Worm (Caenorhabditis elegans): Measurements from ENCODE around the gene F54D12.1.
A peak's percentile ranks its signal among the peaks of the same experiment; 100 is the strongest.

Gene F54D12.1

ce11 chrII:1368756-1369155, 31.4 kb upstream of the F54D12.1 start:
- TF ChIP-seq sea-2 (GFP tag; optimal IDR thresholded peaks at IDR 0.05) (no peak), ceh-28 (tag; optimal IDR thresholded peaks at IDR 0.05) (peak; percentile 66), fos-1 (tag; optimal IDR thresholded peaks at IDR 0.05) (no peak)

ce11 chrII:1369322-1369721, 30.9 kb upstream of the F54D12.1 start:
- TF ChIP-seq daf-12 (tag; optimal IDR thresholded peaks at IDR 0.05) = no peak
- no peak for TF ChIP-seq nhr-67 (tag; optimal IDR thresholded peaks at IDR 0.05)
- TF ChIP-seq mdl-1 (tag; optimal IDR thresholded peaks at IDR 0.05) = no peak
- TF ChIP-seq lsy-12 (tag; optimal IDR thresholded peaks at IDR 0.05) = no peak
- no peak for TF ChIP-seq nhr-77 (tag; optimal IDR thresholded peaks at IDR 0.05)
- TF ChIP-seq elt-2 (tag; optimal IDR thresholded peaks at IDR 0.05) = no peak
- no peak for TF ChIP-seq nhr-76 (tag; optimal IDR thresholded peaks at IDR 0.05)
- no peak for TF ChIP-seq unc-39 (tag; optimal IDR thresholded peaks at IDR 0.05)

ce11 chrII:1371533-1371932, 28.7 kb upstream of the F54D12.1 start:
- TF ChIP-seq ceh-9 (tag; optimal IDR thresholded peaks at IDR 0.05) (no peak), fkh-10 (GFP tag; optimal IDR thresholded peaks at IDR 0.05) (no peak), R02D3.7 (tag; optimal IDR thresholded peaks at IDR 0.05) (no peak), nhr-76 (tag; optimal IDR thresholded peaks at IDR 0.05) (no peak), lsy-12 (tag; optimal IDR thresholded peaks at IDR 0.05) (peak; percentile 22), unc-39 (tag; optimal IDR thresholded peaks at IDR 0.05) (no peak), eor-1 (tag; optimal IDR thresholded peaks at IDR 0.05) (no peak), nhr-23 (tag; optimal IDR thresholded peaks at IDR 0.05) (no peak)

- TF ChIP-seq nfya-1 (tag; optimal IDR thresholded peaks at IDR 0.05; ENCODE audit: insufficient read depth) (peak; percentile 51), fos-1 (tag; optimal IDR thresholded peaks at IDR 0.05) (no peak)
Measured at ce11 chrII:1372138-1372537, 28.1 kb upstream of the F54D12.1 start.

ce11 chrII:1372966-1373365, 27.2 kb upstream of the F54D12.1 start:
- TF ChIP-seq lin-15B (tag; optimal IDR thresholded peaks at IDR 0.05) = no peak
- no peak for TF ChIP-seq egl-27 (tag; optimal IDR thresholded peaks at IDR 0.05)
- TF ChIP-seq nfya-1 (tag; optimal IDR thresholded peaks at IDR 0.05; ENCODE audit: insufficient read depth) = peak; percentile 83
- no peak for TF ChIP-seq elt-3 (tag; optimal IDR thresholded peaks at IDR 0.05)

- TF ChIP-seq nfya-1 (tag; optimal IDR thresholded peaks at IDR 0.05; ENCODE audit: insufficient read depth) (peak; percentile 78), nhr-25 (tag; optimal IDR thresholded peaks at IDR 0.05) (no peak), ceh-82 (tag; optimal IDR thresholded peaks at IDR 0.05) (no peak), mdl-1 (tag; optimal IDR thresholded peaks at IDR 0.05) (no peak)
Measured at ce11 chrII:1374486-1374885, 25.7 kb upstream of the F54D12.1 start.

- TF ChIP-seq nhr-76 (tag; optimal IDR thresholded peaks at IDR 0.05) (no peak), nhr-67 (tag; optimal IDR thresholded peaks at IDR 0.05) (no peak), ama-1 (optimal IDR thresholded peaks at IDR 0.05) (no peak), nhr-43 (tag; optimal IDR thresholded peaks at IDR 0.05; ENCODE audit: poor library complexity, severe bottlenecking) (no peak), pqm-1 (tag; optimal IDR thresholded peaks at IDR 0.05) (no peak)
Measured at ce11 chrII:1374889-1375288, 25.3 kb upstream of the F54D12.1 start, which contains the start of gene rog-1. rog-1 (minus strand) TSS chrII:1374989.

- TF ChIP-seq elt-3 (tag; optimal IDR thresholded peaks at IDR 0.05) (no peak), R02D3.7 (tag; optimal IDR thresholded peaks at IDR 0.05) (no peak), egl-5 (tag; optimal IDR thresholded peaks at IDR 0.05) (peak; percentile 55), ceh-28 (tag; optimal IDR thresholded peaks at IDR 0.05) (no peak), jun-1 (tag; optimal IDR thresholded peaks at IDR 0.05) (no peak), nfya-1 (tag; optimal IDR thresholded peaks at IDR 0.05; ENCODE audit: insufficient read depth) (peak; percentile 30), mml-1 (tag; optimal IDR thresholded peaks at IDR 0.05) (no peak), hmg-11 (tag; optimal IDR thresholded peaks at IDR 0.05) (no peak)
Measured at ce11 chrII:1375627-1376026, 24.6 kb upstream of the F54D12.1 start.

Measured in whole organism, L3 larva.